Worm (Caenorhabditis elegans) whole organism, L3 larva: Measurements from ENCODE around the gene fli-1.

ENCODE experiments used
- elt-3 ChIP-seq, 3 experiments: fragments of 150-350 bp in 1 of 3; sonication (generic microtip) in 2 of 3; optimal IDR thresholded peaks; 2 replicates in 2 of 3; 4 replicates in 1 of 3; lab custom pipeline; 2014 to 2017; ENCODE audit warnings: missing biosample characterization in 3 of 3, missing genetic modification characterization in 3 of 3
- nhr-67 ChIP-seq: fragments of 150-350 bp; optimal IDR thresholded peaks from 2 replicates; lab custom pipeline; 2014; ENCODE audit warnings: missing biosample characterization, missing genetic modification characterization
- ztf-4 ChIP-seq: fragments of 150-350 bp; optimal IDR thresholded peaks from 2 replicates; lab custom pipeline; 2014; ENCODE audit warnings: missing biosample characterization, missing genetic modification characterization

DNA sequence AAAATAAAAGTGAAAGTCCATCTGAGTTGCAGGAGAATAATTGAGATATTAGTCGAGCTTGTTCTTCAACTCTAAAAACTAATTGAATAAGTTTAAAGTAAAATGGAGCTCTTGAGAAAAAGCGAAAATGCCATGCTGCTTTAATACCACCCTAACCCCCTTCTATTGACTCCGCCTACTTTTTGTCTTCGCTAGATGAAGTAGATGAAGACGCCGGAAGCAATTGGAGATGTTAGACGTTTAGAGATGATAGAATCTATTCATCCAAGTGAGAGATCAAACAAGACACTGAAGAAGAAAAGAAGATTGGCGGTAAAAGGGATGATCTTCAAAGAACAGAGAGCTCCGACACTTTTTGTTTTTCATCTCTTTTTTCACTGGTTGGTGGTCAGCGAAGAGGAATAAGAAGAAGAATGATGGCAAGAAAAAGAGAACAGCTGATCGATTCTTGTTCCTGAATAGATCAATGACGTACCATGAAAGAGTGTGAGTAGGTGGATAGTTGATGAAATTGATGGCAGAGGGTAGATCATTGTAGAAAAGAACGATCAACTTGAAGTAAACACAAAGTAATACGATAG, 29.0 kb downstream of the fli-1 start:
- TF ChIP-seq elt-3 (tag; optimal IDR thresholded peaks at IDR 0.05; lab: Kevin White, UChicago) (no peak), ztf-4 (tag; lab: Kevin White, UChicago) (no peak), nhr-67 (tag; lab: Kevin White, UChicago) (no peak)
